Fruit fly (Drosophila melanogaster): ENCODE measurements around the gene ps.

DNA sequence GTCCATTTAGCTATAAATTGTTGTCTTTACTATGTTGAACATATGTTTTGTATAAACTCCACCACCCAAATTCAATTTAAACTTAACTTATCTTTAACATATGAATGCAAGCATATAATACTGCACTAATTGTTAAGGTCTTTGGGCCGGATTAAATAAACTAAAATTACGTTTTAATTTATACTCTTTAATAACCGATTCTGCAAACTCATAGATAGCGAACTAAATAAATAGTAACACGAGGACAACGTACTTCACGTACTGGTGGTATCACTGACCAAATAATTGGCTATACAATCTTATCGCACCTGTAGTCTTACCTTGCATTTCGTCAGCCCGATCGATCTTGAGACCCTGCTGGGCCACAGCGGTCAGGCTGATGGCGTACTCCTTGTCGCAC, 25.3 kb upstream of the ps start:
- no peak for TF ChIP-seq CG9139 (GFP tag; optimal IDR thresholded peaks at IDR 0.05)
- no peak for TF ChIP-seq esn (GFP tag; optimal IDR thresholded peaks at IDR 0.05)
- no peak for TF ChIP-seq pdm3 (GFP tag; optimal IDR thresholded peaks at IDR 0.05)
- TF ChIP-seq Blimp-1 (GFP tag; optimal IDR thresholded peaks at IDR 0.05): no peak
- no peak for TF ChIP-seq CG6163 (GFP tag; IDR thresholded peaks at IDR 0.05)
- TF ChIP-seq CG6854 (GFP tag; optimal IDR thresholded peaks at IDR 0.05): no peak
- TF ChIP-seq CG1621 (tag; optimal IDR thresholded peaks at IDR 0.05): no peak
- TF ChIP-seq CG11294 (GFP tag; IDR thresholded peaks at IDR 0.05): no peak

Data from whole organism, prepupa.